Fruit fly (Drosophila melanogaster) whole organism, embryonic: ENCODE measurements around the gene erm.
A peak's percentile ranks its signal among the peaks of the same experiment; 100 is the strongest.

Experiments
- Abd-B ChIP-seq: fragments of 200-800 bp; sonication (Bioruptor generic); optimal IDR thresholded peaks from 2 replicates; lab custom pipeline; 2018; ENCODE audit warnings: missing biosample characterization, mild to moderate bottlenecking, missing genetic modification characterization, moderate library complexity
- CG10209 ChIP-seq: fragments of 200-800 bp; sonication (Bioruptor generic); optimal IDR thresholded peaks from 3 replicates; lab custom pipeline; 2017; ENCODE audit warnings: missing biosample characterization, mild to moderate bottlenecking, missing genetic modification characterization, missing genetic modification reagents
- CG11456 ChIP-seq: fragments of 200-800 bp; sonication (Bioruptor generic); IDR thresholded peaks from 3 replicates; pipeline ENCODE4 v1.3.6; 2022; ENCODE audit warnings: missing biosample characterization, missing genetic modification characterization
- CG11696 ChIP-seq: fragments of 200-800 bp; sonication (Bioruptor generic); IDR thresholded peaks from 2 replicates; pipeline ENCODE4 v1.3.6; 2022; ENCODE audit warnings: missing biosample characterization, missing genetic modification characterization
- CG1233 ChIP-seq: fragments of 200-800 bp; sonication (Bioruptor generic); optimal IDR thresholded peaks from 4 replicates; lab custom pipeline; 2018; ENCODE audit warnings: missing biosample characterization, mild to moderate bottlenecking, missing genetic modification characterization
- CG13287 ChIP-seq: fragments of 200-800 bp; sonication (Bioruptor generic); IDR thresholded peaks from 2 replicates; pipeline ENCODE4 v1.3.6; 2022; ENCODE audit warnings: missing biosample characterization, missing genetic modification characterization; ENCODE audit not compliant: partially characterized antibody
- CG14050 ChIP-seq: fragments of 200-800 bp; sonication (Bioruptor generic); IDR thresholded peaks from 3 replicates; pipeline ENCODE4 v1.3.6; 2022; ENCODE audit warnings: missing biosample characterization, missing genetic modification characterization
- CG14441 ChIP-seq: fragments of 200-800 bp; sonication (Bioruptor generic); IDR thresholded peaks from 2 replicates; pipeline ENCODE4 v1.3.6; 2022; ENCODE audit warnings: missing biosample characterization, missing genetic modification characterization
- CG17361 ChIP-seq: fragments of 200-800 bp; sonication (Bioruptor generic); IDR thresholded peaks from 3 replicates; pipeline ENCODE4 v1.3.6; 2022; ENCODE audit warnings: missing biosample characterization, missing genetic modification characterization
- CG17385 ChIP-seq: fragments of 200-800 bp; sonication (Bioruptor generic); optimal IDR thresholded peaks from 3 replicates; lab custom pipeline; 2018; ENCODE audit warnings: missing biosample characterization, mild to moderate bottlenecking, missing genetic modification characterization
- CG17829 ChIP-seq: fragments of 200-800 bp; optimal IDR thresholded peaks from 2 replicates; lab custom pipeline; 2019; ENCODE audit warnings: missing biosample characterization, mild to moderate bottlenecking, missing genetic modification characterization, moderate library complexity
- CG2202 ChIP-seq: fragments of 200-800 bp; sonication (Bioruptor generic); optimal IDR thresholded peaks from 2 replicates; lab custom pipeline; 2018; ENCODE audit warnings: missing biosample characterization, mild to moderate bottlenecking, missing genetic modification characterization
- CG32532 ChIP-seq: fragments of 200-800 bp; sonication (Bioruptor generic); IDR thresholded peaks from 2 replicates; pipeline ENCODE4 v1.3.6; 2022; ENCODE audit warnings: missing biosample characterization, missing genetic modification characterization
- CG33213 ChIP-seq: fragments of 200-800 bp; sonication (Bioruptor generic); optimal IDR thresholded peaks from 3 replicates; lab custom pipeline; 2016; ENCODE audit warnings: missing biosample characterization, missing genetic modification characterization
- CG3407 ChIP-seq: fragments of 200-800 bp; sonication (Bioruptor generic); optimal IDR thresholded peaks from 2 replicates; lab custom pipeline; 2018; ENCODE audit warnings: missing biosample characterization, mild to moderate bottlenecking, missing genetic modification characterization
- CG43689 ChIP-seq: fragments of 200-800 bp; sonication (Bioruptor generic); IDR thresholded peaks from 2 replicates; pipeline ENCODE4 v1.3.6; 2022; ENCODE audit warnings: missing biosample characterization, missing genetic modification characterization
- CG4617 ChIP-seq: fragments of 200-800 bp; sonication (Bioruptor generic); optimal IDR thresholded peaks from 3 replicates; lab custom pipeline; 2016; ENCODE audit warnings: missing biosample characterization, missing genetic modification characterization, borderline replicate concordance
- CG6175 ChIP-seq: fragments of 200-800 bp; sonication (Bioruptor generic); IDR thresholded peaks from 3 replicates; pipeline ENCODE4 v1.3.6; 2022; ENCODE audit warnings: missing biosample characterization, missing genetic modification characterization
- CG6791 ChIP-seq: fragments of 200-800 bp; sonication (Bioruptor generic); IDR thresholded peaks from 3 replicates; pipeline ENCODE4 v1.3.6; 2022; ENCODE audit warnings: missing biosample characterization, missing genetic modification characterization; ENCODE audit not compliant: partially characterized antibody
- CG8765 ChIP-seq: fragments of 200-800 bp; sonication (Bioruptor generic); IDR thresholded peaks from 2 replicates; pipeline ENCODE4 v1.3.6; 2022; ENCODE audit warnings: missing biosample characterization, missing genetic modification characterization
- CG9876 ChIP-seq: fragments of 200-800 bp; sonication (Bioruptor generic); optimal IDR thresholded peaks from 2 replicates; lab custom pipeline; 2016; ENCODE audit warnings: missing biosample characterization, missing genetic modification characterization
- CHES-1-like ChIP-seq: fragments of 200-800 bp; sonication (Bioruptor generic); optimal IDR thresholded peaks from 2 replicates; lab custom pipeline; 2016; ENCODE audit warnings: missing biosample characterization, missing genetic modification characterization
- ERR ChIP-seq: fragments of 200-800 bp; sonication (Bioruptor generic); optimal IDR thresholded peaks from 2 replicates; lab custom pipeline; 2016; ENCODE audit warnings: missing biosample characterization, missing genetic modification characterization
- Elba2 ChIP-seq: fragments of 200-800 bp; sonication (Bioruptor generic); optimal IDR thresholded peaks from 3 replicates; lab custom pipeline; 2016; ENCODE audit warnings: missing biosample characterization, missing genetic modification characterization
- Gug ChIP-seq: fragments of 200-800 bp; sonication (Bioruptor generic); IDR thresholded peaks from 4 replicates; pipeline ENCODE4 v1.3.6; 2022; ENCODE audit warnings: missing biosample characterization, missing genetic modification characterization
- Hr3 ChIP-seq: fragments of 200-800 bp; sonication (Bioruptor generic); optimal IDR thresholded peaks from 3 replicates; lab custom pipeline; 2016; ENCODE audit warnings: missing biosample characterization, missing genetic modification characterization
- NFAT ChIP-seq: fragments of 200-800 bp; sonication (Bioruptor generic); IDR thresholded peaks from 2 replicates; pipeline ENCODE4 v1.3.6; 2022; ENCODE audit warnings: missing biosample characterization, missing genetic modification characterization
- Nf-YB ChIP-seq: fragments of 200-800 bp; sonication (Bioruptor generic); optimal IDR thresholded peaks from 3 replicates; lab custom pipeline; 2019; ENCODE audit warnings: missing biosample characterization, mild to moderate bottlenecking, missing genetic modification characterization, moderate library complexity
- abd-A ChIP-seq: fragments of 200-800 bp; sonication (Bioruptor generic); optimal IDR thresholded peaks from 3 replicates; lab custom pipeline; 2019; ENCODE audit warnings: missing biosample characterization, mild to moderate bottlenecking, missing genetic modification characterization, moderate library complexity
- ac ChIP-seq: fragments of 200-800 bp; sonication (Bioruptor generic); optimal IDR thresholded peaks from 3 replicates; lab custom pipeline; 2017; ENCODE audit warnings: missing biosample characterization, mild to moderate bottlenecking, missing genetic modification characterization
- cas ChIP-seq: fragments of 200-800 bp; sonication (Bioruptor generic); IDR thresholded peaks from 2 replicates; pipeline ENCODE4 v1.3.6; 2022; ENCODE audit warnings: missing biosample characterization, missing genetic modification characterization
- caup ChIP-seq: fragments of 200-800 bp; sonication (Bioruptor generic); optimal IDR thresholded peaks from 3 replicates; lab custom pipeline; 2017; ENCODE audit warnings: missing biosample characterization, mild to moderate bottlenecking, missing genetic modification characterization, moderate library complexity; ENCODE audit not compliant: severe bottlenecking
- cg ChIP-seq: fragments of 200-800 bp; sonication (Bioruptor generic); optimal IDR thresholded peaks from 3 replicates; lab custom pipeline; 2019; ENCODE audit warnings: missing biosample characterization, mild to moderate bottlenecking, missing genetic modification characterization, moderate library complexity
- chinmo ChIP-seq: fragments of 200-800 bp; sonication (Bioruptor generic); IDR thresholded peaks from 4 replicates; pipeline ENCODE4 v1.3.6; 2022; ENCODE audit warnings: missing biosample characterization, missing genetic modification characterization; ENCODE audit not compliant: partially characterized antibody
- crol ChIP-seq: fragments of 200-800 bp; sonication (Bioruptor generic); IDR thresholded peaks from 2 replicates; pipeline ENCODE4 v1.3.6; 2022; ENCODE audit warnings: missing biosample characterization, missing genetic modification characterization
- fd3F ChIP-seq: fragments of 200-800 bp; sonication (Bioruptor generic); optimal IDR thresholded peaks from 2 replicates; lab custom pipeline; 2018; ENCODE audit warnings: missing biosample characterization, mild to moderate bottlenecking, missing genetic modification characterization, moderate library complexity
- fru ChIP-seq: fragments of >200 bp; optimal IDR thresholded peaks from 2 replicates; lab custom pipeline; 2017
- ftz-f1 ChIP-seq: fragments of 200-800 bp; sonication (Bioruptor generic); optimal IDR thresholded peaks from 2 replicates; lab custom pipeline; 2016; ENCODE audit warnings: missing biosample characterization, missing genetic modification characterization
- fu2 ChIP-seq: fragments of 200-800 bp; sonication (Bioruptor generic); optimal IDR thresholded peaks from 2 replicates; lab custom pipeline; 2016; ENCODE audit warnings: missing biosample characterization, missing genetic modification characterization
- kni ChIP-seq: fragments of 200-800 bp; sonication (Bioruptor generic); optimal IDR thresholded peaks from 3 replicates; lab custom pipeline; 2017; ENCODE audit warnings: mild to moderate bottlenecking, missing biosample characterization, missing genetic modification reagents, missing genetic modification characterization
- nerfin-1 ChIP-seq: fragments of 200-800 bp; sonication (Bioruptor generic); optimal IDR thresholded peaks from 3 replicates; lab custom pipeline; 2019; ENCODE audit warnings: missing biosample characterization, mild to moderate bottlenecking, missing genetic modification characterization, moderate library complexity
- oc ChIP-seq: fragments of 200-800 bp; sonication (Bioruptor generic); optimal IDR thresholded peaks from 2 replicates; lab custom pipeline; 2018; ENCODE audit warnings: missing biosample characterization, mild to moderate bottlenecking, missing genetic modification characterization, moderate library complexity
- pb ChIP-seq: fragments of 200-800 bp; sonication (Bioruptor generic); optimal IDR thresholded peaks from 3 replicates; lab custom pipeline; 2016; ENCODE audit warnings: missing biosample characterization, missing genetic modification characterization
- phol ChIP-seq: fragments of 200-800 bp; sonication (Bioruptor generic); optimal IDR thresholded peaks from 3 replicates; lab custom pipeline; 2018; ENCODE audit warnings: missing biosample characterization, mild to moderate bottlenecking, missing genetic modification characterization, moderate library complexity
- scrt ChIP-seq: fragments of 200-800 bp; sonication (Bioruptor generic); optimal IDR thresholded peaks from 2 replicates; lab custom pipeline; 2018; ENCODE audit warnings: missing biosample characterization, mild to moderate bottlenecking, missing genetic modification characterization, moderate library complexity
- sens ChIP-seq: fragments of 200-800 bp; sonication (Bioruptor generic); peaks from one replicate; lab custom pipeline; 2016; ENCODE audit warnings: missing biosample characterization, missing genetic modification characterization
- sr ChIP-seq: fragments of 200-800 bp; sonication (Bioruptor generic); IDR thresholded peaks from 3 replicates; pipeline ENCODE4 v1.3.6; 2022; ENCODE audit warnings: missing biosample characterization, missing genetic modification characterization
- ttk ChIP-seq: fragments of 200-800 bp; sonication (Bioruptor generic); IDR thresholded peaks from 2 replicates; pipeline ENCODE4 v2.1.2; 2022; ENCODE audit warnings: missing biosample characterization, missing genetic modification characterization
- twi ChIP-seq: fragments of 200-800 bp; optimal IDR thresholded peaks from 2 replicates; lab custom pipeline; 2019; ENCODE audit warnings: missing biosample characterization, mild to moderate bottlenecking, missing genetic modification characterization, moderate library complexity
- z ChIP-seq: fragments of 200-800 bp; sonication (Bioruptor generic); IDR thresholded peaks from 3 replicates; pipeline ENCODE4 v1.3.6; 2022; ENCODE audit warnings: missing biosample characterization, missing genetic modification characterization

Gene erm

DNA sequence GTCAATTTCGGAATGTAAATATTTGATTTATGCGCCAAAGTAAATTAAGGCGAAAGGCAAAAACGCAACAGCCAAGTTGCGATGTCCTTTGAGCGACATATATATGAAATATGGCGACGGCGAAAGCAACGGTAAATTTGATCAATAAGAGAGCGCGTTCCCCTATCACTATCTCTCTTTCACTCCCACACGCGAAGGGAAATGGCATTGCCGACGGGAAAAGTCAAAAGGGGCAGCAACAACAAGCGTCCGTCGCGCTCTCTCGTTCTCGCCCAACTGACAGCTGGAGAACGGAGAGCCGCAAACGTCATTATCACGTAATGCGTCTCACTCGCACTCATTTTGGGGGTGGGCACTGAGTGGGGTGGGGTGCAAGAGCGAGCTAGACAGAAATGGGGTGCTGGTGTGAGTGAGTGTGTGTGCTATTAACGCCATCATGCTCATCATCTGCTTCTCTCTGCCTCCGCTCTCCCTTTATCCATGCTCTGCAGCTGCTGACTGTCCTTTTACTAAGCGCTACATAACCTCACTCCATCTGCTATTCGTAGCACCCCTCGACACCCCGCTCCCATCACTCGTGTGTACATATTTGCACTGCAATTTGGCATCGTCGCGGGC is at the start of gene erm (continued):
- TF ChIP-seq CG9876 (GFP tag; lab: Kevin White, UChicago) (no peak), Elba2 (peak; percentile 57), CG11456 (no peak), crol (GFP tag; lab: Robert Waterston, UW) (peak; percentile 91), scrt (no peak), CG11696 (GFP tag; lab: Robert Waterston, UW) (no peak), ttk (peak; percentile 42; the same call in 1 of the 2 replicates), CG13287 (GFP tag; lab: Robert Waterston, UW) (peak; percentile 28), z (GFP tag; lab: Robert Waterston, UW) (peak; percentile 67; the same call in 1 of the 3 replicates), ac (peak; percentile 19), nerfin-1 (tag; lab: Kevin White, UChicago) (peak; percentile 50), fu2 (GFP tag; lab: Kevin White, UChicago) (no peak), Abd-B (peak; percentile 0), CG17829 (tag; lab: Kevin White, UChicago) (peak; percentile 16), CG14050 (GFP tag; lab: Robert Waterston, UW) (no peak), ERR (GFP tag; lab: Kevin White, UChicago) (no peak), sr (peak; percentile 60; the same call in 2 of the 3 replicates), CG3407 (GFP tag; lab: Kevin White, UChicago) (peak; percentile 15), CHES-1-like (GFP tag; lab: Kevin White, UChicago) (no peak), ftz-f1 (GFP tag; lab: Kevin White, UChicago) (peak; percentile 46), CG2202 (no peak), caup (GFP tag; lab: Kevin White, UChicago) (no peak), Gug (no peak), CG17361 (GFP tag; lab: Robert Waterston, UW) (no peak), cg (peak; percentile 92), CG6175 (GFP tag; lab: Robert Waterston, UW) (no peak), CG4617 (GFP tag; lab: Kevin White, UChicago) (no peak), CG33213 (GFP tag; lab: Kevin White, UChicago) (no peak), CG17385 (GFP tag; lab: Kevin White, UChicago) (no peak), chinmo (GFP tag; lab: Robert Waterston, UW) (0 out of 4 replicates have a peak, but pooled peaks have one; percentile 59), pb (GFP tag; lab: Kevin White, UChicago) (no peak), oc (peak; percentile 74), CG6791 (GFP tag; lab: Robert Waterston, UW) (0 out of 3 replicates have a peak, but pooled peaks have one; percentile 5), CG1233 (GFP tag; lab: Kevin White, UChicago) (no peak), fru (lab: Kevin White, UChicago) (no peak), CG10209 (no peak), cas (GFP tag; lab: Robert Waterston, UW) (no peak), CG43689 (no peak), fd3F (GFP tag; lab: Kevin White, UChicago) (no peak), CG8765 (GFP tag; lab: Robert Waterston, UW) (no peak), Nf-YB (peak; percentile 97), sens (GFP tag; lab: Kevin White, UChicago) (peak; percentile 76), CG14441 (GFP tag; lab: Robert Waterston, UW) (no peak), Hr3 (GFP tag; lab: Kevin White, UChicago) (no peak), abd-A (peak; percentile 78), phol (tag; lab: Kevin White, UChicago) (peak; percentile 61), kni (GFP tag; lab: Kevin White, UChicago) (peak; percentile 37), CG32532 (GFP tag; lab: Robert Waterston, UW) (peak; percentile 29; the same call in 1 of the 2 replicates), NFAT (GFP tag; lab: Robert Waterston, UW) (no peak), twi (tag; lab: Kevin White, UChicago) (peak; percentile 56)
